Fruit fly (Drosophila melanogaster) whole organism, embryonic: ENCODE results near the gene CG10347.

Experiments used
- CG10267 ChIP-seq: fragments of 200-800 bp; sonication (Bioruptor generic); optimal IDR thresholded peaks from 2 replicates; lab custom pipeline; 2018; ENCODE audit warnings: missing biosample characterization, mild to moderate bottlenecking, missing genetic modification characterization, moderate library complexity
- CG10462 ChIP-seq: fragments of 200-800 bp; sonication (Bioruptor generic); optimal IDR thresholded peaks from 2 replicates; lab custom pipeline; 2016; ENCODE audit warnings: missing biosample characterization, missing genetic modification characterization
- CG11085 ChIP-seq: fragments of 200-800 bp; sonication (Bioruptor generic); IDR thresholded peaks from 2 replicates; pipeline ENCODE4 v1.3.6; 2022; ENCODE audit warnings: missing biosample characterization, missing genetic modification characterization
- CG11504 ChIP-seq: fragments of 200-800 bp; sonication (Bioruptor generic); optimal IDR thresholded peaks from 3 replicates; lab custom pipeline; 2019; ENCODE audit warnings: missing biosample characterization, mild to moderate bottlenecking, missing genetic modification characterization, moderate library complexity
- CG11723 ChIP-seq: fragments of 200-800 bp; sonication (Bioruptor generic); optimal IDR thresholded peaks from 2 replicates; lab custom pipeline; 2017; ENCODE audit warnings: missing biosample characterization, mild to moderate bottlenecking, missing genetic modification characterization
- CG12769 ChIP-seq: fragments of 200-800 bp; sonication (Bioruptor generic); optimal IDR thresholded peaks from 2 replicates; lab custom pipeline; 2019; ENCODE audit warnings: missing biosample characterization, mild to moderate bottlenecking, missing genetic modification characterization, moderate library complexity
- CG15269 ChIP-seq: fragments of 200-800 bp; sonication (Bioruptor generic); optimal IDR thresholded peaks from 2 replicates; lab custom pipeline; 2018; ENCODE audit warnings: missing biosample characterization, mild to moderate bottlenecking, missing genetic modification characterization, moderate library complexity
- CG15514 ChIP-seq: fragments of 200-800 bp; sonication (Bioruptor generic); optimal IDR thresholded peaks from 3 replicates; lab custom pipeline; 2017; ENCODE audit warnings: missing biosample characterization, missing genetic modification characterization, mild to moderate bottlenecking, moderate library complexity, missing genetic modification reagents
- CG17385 ChIP-seq: fragments of 200-800 bp; sonication (Bioruptor generic); optimal IDR thresholded peaks from 3 replicates; lab custom pipeline; 2018; ENCODE audit warnings: missing biosample characterization, mild to moderate bottlenecking, missing genetic modification characterization
- CG18599 ChIP-seq: fragments of 200-800 bp; sonication (Bioruptor generic); optimal IDR thresholded peaks from 3 replicates; lab custom pipeline; 2017; ENCODE audit warnings: missing biosample characterization, missing genetic modification characterization, mild to moderate bottlenecking, moderate library complexity, missing genetic modification reagents
- CG31365 ChIP-seq: fragments of 200-800 bp; sonication (Bioruptor generic); optimal IDR thresholded peaks from 2 replicates; lab custom pipeline; 2018; ENCODE audit warnings: missing biosample characterization, mild to moderate bottlenecking, missing genetic modification characterization
- CG31388 ChIP-seq: fragments of 200-800 bp; sonication (Bioruptor generic); optimal IDR thresholded peaks from 2 replicates; lab custom pipeline; 2016; ENCODE audit warnings: missing biosample characterization, missing genetic modification characterization
- CG3281 ChIP-seq: fragments of 200-800 bp; sonication (Bioruptor generic); optimal IDR thresholded peaks from 3 replicates; lab custom pipeline; 2017; ENCODE audit warnings: missing biosample characterization, mild to moderate bottlenecking, missing genetic modification characterization
- CG4282 ChIP-seq: fragments of 200-800 bp; sonication (Bioruptor generic); optimal IDR thresholded peaks from 2 replicates; lab custom pipeline; 2016; ENCODE audit warnings: missing biosample characterization, missing genetic modification characterization
- CG4328 ChIP-seq: fragments of 200-800 bp; sonication (Bioruptor generic); optimal IDR thresholded peaks from 3 replicates; lab custom pipeline; 2017; ENCODE audit warnings: missing biosample characterization, missing genetic modification reagents, missing genetic modification characterization
- CG6254 ChIP-seq: fragments of 200-800 bp; sonication (Bioruptor generic); optimal IDR thresholded peaks from 3 replicates; lab custom pipeline; 2017; ENCODE audit warnings: mild to moderate bottlenecking, missing biosample characterization, missing genetic modification reagents, missing genetic modification characterization
- CG6272 ChIP-seq: fragments of 200-800 bp; sonication (Bioruptor generic); IDR thresholded peaks from 2 replicates; pipeline ENCODE4 v1.3.6; 2022; ENCODE audit warnings: missing biosample characterization, missing genetic modification characterization
- CG8388 ChIP-seq: fragments of 200-800 bp; sonication (Bioruptor generic); optimal IDR thresholded peaks from 2 replicates; lab custom pipeline; 2019; ENCODE audit warnings: missing biosample characterization, mild to moderate bottlenecking, missing genetic modification characterization, moderate library complexity
- CG9817 ChIP-seq: fragments of 200-800 bp; sonication (Bioruptor generic); optimal IDR thresholded peaks from 2 replicates; lab custom pipeline; 2018; ENCODE audit warnings: missing biosample characterization, mild to moderate bottlenecking, missing genetic modification characterization, moderate library complexity
- Ets97D ChIP-seq: fragments of 200-800 bp; sonication (Bioruptor generic); optimal IDR thresholded peaks from 3 replicates; lab custom pipeline; 2016; ENCODE audit warnings: missing biosample characterization, missing genetic modification characterization
- Hr3 ChIP-seq: fragments of 200-800 bp; sonication (Bioruptor generic); optimal IDR thresholded peaks from 3 replicates; lab custom pipeline; 2016; ENCODE audit warnings: missing biosample characterization, missing genetic modification characterization
- Mad ChIP-seq: fragments of 200-800 bp; sonication (Bioruptor generic); optimal IDR thresholded peaks from 2 replicates; lab custom pipeline; 2016; ENCODE audit warnings: missing biosample characterization, missing genetic modification characterization
- Mes4 ChIP-seq: fragments of 200-800 bp; sonication (Bioruptor generic); optimal IDR thresholded peaks from 2 replicates; lab custom pipeline; 2016; ENCODE audit warnings: missing biosample characterization, missing genetic modification characterization
- Optix ChIP-seq: fragments of 200-800 bp; sonication (Bioruptor generic); IDR thresholded peaks from 3 replicates; pipeline ENCODE4 v1.3.6; 2022; ENCODE audit warnings: missing biosample characterization, missing genetic modification characterization
- Rfx ChIP-seq: fragments of 200-800 bp; sonication (Bioruptor generic); IDR thresholded peaks from 2 replicates; pipeline ENCODE4 v1.3.6; 2022; ENCODE audit warnings: missing biosample characterization, missing genetic modification characterization
- Sry-β ChIP-seq: fragments of 200-800 bp; sonication (Bioruptor generic); optimal IDR thresholded peaks from 2 replicates; lab custom pipeline; 2018; ENCODE audit warnings: missing biosample characterization, mild to moderate bottlenecking, missing genetic modification characterization, moderate library complexity
- aop ChIP-seq: fragments of 200-800 bp; sonication (Bioruptor generic); IDR thresholded peaks from 2 replicates; pipeline ENCODE4 v1.3.6; 2022; ENCODE audit warnings: missing biosample characterization, missing genetic modification characterization
- ase ChIP-seq: fragments of 200-800 bp; sonication (Bioruptor generic); IDR thresholded peaks from 3 replicates; pipeline ENCODE4 v1.3.6; 2022; ENCODE audit warnings: missing biosample characterization, missing genetic modification characterization
- bab2 ChIP-seq: fragments of 200-800 bp; sonication (Bioruptor generic); optimal IDR thresholded peaks from 2 replicates; lab custom pipeline; 2016; ENCODE audit warnings: missing biosample characterization, missing genetic modification characterization
- btn ChIP-seq: fragments of 200-800 bp; sonication (Bioruptor generic); optimal IDR thresholded peaks from 2 replicates; lab custom pipeline; 2016; ENCODE audit warnings: missing biosample characterization, missing genetic modification characterization
- cg ChIP-seq: fragments of 200-800 bp; sonication (Bioruptor generic); optimal IDR thresholded peaks from 3 replicates; lab custom pipeline; 2019; ENCODE audit warnings: missing biosample characterization, mild to moderate bottlenecking, missing genetic modification characterization, moderate library complexity
- gcm ChIP-seq: fragments of 200-800 bp; sonication (Bioruptor generic); optimal IDR thresholded peaks from 2 replicates; lab custom pipeline; 2019; ENCODE audit warnings: missing biosample characterization, mild to moderate bottlenecking, missing genetic modification characterization, moderate library complexity
- h ChIP-seq: fragments of >200 bp; optimal IDR thresholded peaks from 2 replicates; lab custom pipeline; 2017
- insv ChIP-seq, 2 experiments: fragments of 200-800 bp; sonication (Bioruptor generic); optimal IDR thresholded peaks; 3 replicates each; lab custom pipeline; 2016 to 2018; ENCODE audit warnings: missing biosample characterization in 2 of 2, missing genetic modification characterization in 2 of 2
- inv ChIP-seq: fragments of 200-800 bp; sonication (Bioruptor generic); IDR thresholded peaks from 2 replicates; pipeline ENCODE4 v1.3.6; 2022; ENCODE audit warnings: missing biosample characterization, missing genetic modification characterization; ENCODE audit not compliant: partially characterized antibody
- jing ChIP-seq: fragments of 200-800 bp; sonication (Bioruptor generic); optimal IDR thresholded peaks from 2 replicates; lab custom pipeline; 2018; ENCODE audit warnings: missing biosample characterization, mild to moderate bottlenecking, missing genetic modification characterization
- kah ChIP-seq: fragments of 200-800 bp; sonication (Bioruptor generic); optimal IDR thresholded peaks from 2 replicates; lab custom pipeline; 2018; ENCODE audit warnings: missing biosample characterization, mild to moderate bottlenecking, missing genetic modification characterization
- ken ChIP-seq: fragments of 200-800 bp; sonication (Bioruptor generic); IDR thresholded peaks from 3 replicates; pipeline ENCODE4 v1.3.6; 2022; ENCODE audit warnings: missing biosample characterization, missing genetic modification characterization
- knrl ChIP-seq: fragments of 200-800 bp; sonication (Bioruptor generic); IDR thresholded peaks from 3 replicates; pipeline ENCODE4 v1.3.6; 2022; ENCODE audit warnings: missing biosample characterization, missing genetic modification characterization; ENCODE audit not compliant: partially characterized antibody
- nerfin-1 ChIP-seq: fragments of 200-800 bp; sonication (Bioruptor generic); optimal IDR thresholded peaks from 3 replicates; lab custom pipeline; 2019; ENCODE audit warnings: missing biosample characterization, mild to moderate bottlenecking, missing genetic modification characterization, moderate library complexity
- pnt ChIP-seq: fragments of 200-800 bp; sonication (Bioruptor generic); optimal IDR thresholded peaks from 3 replicates; lab custom pipeline; 2016; ENCODE audit warnings: missing biosample characterization, missing genetic modification characterization
- pzg ChIP-seq: fragments of 200-800 bp; sonication (Bioruptor generic); optimal IDR thresholded peaks from 3 replicates; lab custom pipeline; 2018; ENCODE audit warnings: missing biosample characterization, mild to moderate bottlenecking, missing genetic modification characterization, moderate library complexity
- sc ChIP-seq, 3 experiments: fragments of >200 bp in 2 of 3; fragments of 200-800 bp in 1 of 3; sonication (Bioruptor generic) in 1 of 3; optimal IDR thresholded peaks; 2 replicates in 2 of 3; 3 replicates in 1 of 3; lab custom pipeline; 2017; ENCODE audit warnings: mild to moderate bottlenecking in 1 of 3, missing biosample characterization in 1 of 3, missing genetic modification characterization in 1 of 3, missing genetic modification reagents in 1 of 3
- sens ChIP-seq: fragments of 200-800 bp; sonication (Bioruptor generic); peaks from one replicate; lab custom pipeline; 2016; ENCODE audit warnings: missing biosample characterization, missing genetic modification characterization
- stc ChIP-seq: fragments of 200-800 bp; sonication (Bioruptor generic); IDR thresholded peaks from 2 replicates; pipeline ENCODE4 v1.3.6; 2022; ENCODE audit warnings: missing biosample characterization, missing genetic modification characterization
- sug ChIP-seq: fragments of 200-800 bp; optimal IDR thresholded peaks from 2 replicates; lab custom pipeline; 2019; ENCODE audit warnings: missing biosample characterization, mild to moderate bottlenecking, missing genetic modification characterization, moderate library complexity
- tgo ChIP-seq: fragments of 200-800 bp; sonication (Bioruptor generic); IDR thresholded peaks from 3 replicates; pipeline ENCODE4 v1.3.6; 2022; ENCODE audit warnings: missing biosample characterization, missing genetic modification characterization
- trem ChIP-seq: fragments of 200-800 bp; optimal IDR thresholded peaks from 3 replicates; lab custom pipeline; 2019; ENCODE audit warnings: missing biosample characterization, mild to moderate bottlenecking, missing genetic modification characterization, moderate library complexity
- vfl ChIP-seq: fragments of 200-800 bp; sonication (Bioruptor generic); optimal IDR thresholded peaks from 2 replicates; lab custom pipeline; 2016; ENCODE audit warnings: missing biosample characterization, missing genetic modification characterization
- vnd ChIP-seq: fragments of 200-800 bp; sonication (Bioruptor generic); IDR thresholded peaks from 3 replicates; pipeline ENCODE4 v1.3.6; 2022; ENCODE audit warnings: missing biosample characterization, missing genetic modification characterization; ENCODE audit not compliant: partially characterized antibody
- yki ChIP-seq: fragments of >200 bp; optimal IDR thresholded peaks from 3 replicates; lab custom pipeline; 2018

The CG10347 gene

dm6 chrX:11806196-11806595, 48.5 kb downstream of the CG10347 start (continued):
- peak; percentile 53 for TF ChIP-seq pzg (GFP tag; lab: Kevin White, UChicago)
- TF ChIP-seq ase (GFP tag; lab: Robert Waterston, UW): no peak
- TF ChIP-seq CG31365 (tag; lab: Kevin White, UChicago): no peak
- no peak for TF ChIP-seq Hr3 (GFP tag; lab: Kevin White, UChicago)
- no peak for TF ChIP-seq trem (tag; lab: Kevin White, UChicago)
- TF ChIP-seq yki (lab: Kevin White, UChicago): no peak
- peak; percentile 56 for TF ChIP-seq sens (GFP tag; lab: Kevin White, UChicago)
- TF ChIP-seq Ets97D (GFP tag; lab: Kevin White, UChicago): peak; percentile 42
- no peak for TF ChIP-seq jing
- TF ChIP-seq CG18599 (GFP tag; lab: Kevin White, UChicago): peak; percentile 52
- TF ChIP-seq CG10267: peak; percentile 90
- no peak for TF ChIP-seq Mad
- no peak for TF ChIP-seq insv (GFP tag; optimal IDR thresholded peaks at IDR 0.05; lab: Kevin White, UChicago)
- peak; percentile 21 for TF ChIP-seq CG11504 (tag; lab: Kevin White, UChicago)
- no peak for TF ChIP-seq CG9817 (tag; lab: Kevin White, UChicago)
- TF ChIP-seq CG17385 (GFP tag; lab: Kevin White, UChicago): no peak
- TF ChIP-seq CG4328 (GFP tag; lab: Kevin White, UChicago): no peak
- peak; percentile 6 for TF ChIP-seq CG15269 (tag; lab: Kevin White, UChicago)
- TF ChIP-seq CG6272 (GFP tag; lab: Robert Waterston, UW): no peak
- TF ChIP-seq CG4282 (GFP tag; lab: Kevin White, UChicago): no peak
- no peak for TF ChIP-seq CG3281 (GFP tag; lab: Kevin White, UChicago)
- peak; percentile 37 for TF ChIP-seq sug (tag; lab: Kevin White, UChicago)
- TF ChIP-seq CG11723 (GFP tag; lab: Kevin White, UChicago): no peak
- TF ChIP-seq tgo (GFP tag; lab: Robert Waterston, UW): no peak
- TF ChIP-seq nerfin-1 (tag; lab: Kevin White, UChicago): no peak
- TF ChIP-seq Sry-β (GFP tag; lab: Kevin White, UChicago): no peak
- TF ChIP-seq CG12769 (tag; lab: Kevin White, UChicago): no peak
- TF ChIP-seq CG11085 (GFP tag; lab: Robert Waterston, UW): no peak
- no peak for TF ChIP-seq pnt (GFP tag; lab: Kevin White, UChicago)
- TF ChIP-seq Rfx (GFP tag; lab: Robert Waterston, UW): peak; percentile 38; the same call in 1 of the 2 replicates
- TF ChIP-seq CG8388 (GFP tag; lab: Kevin White, UChicago): no peak
- no peak for TF ChIP-seq btn (GFP tag; lab: Kevin White, UChicago)
- no peak for TF ChIP-seq kah (GFP tag; lab: Kevin White, UChicago)
- no peak for TF ChIP-seq CG31388 (GFP tag; lab: Kevin White, UChicago)
- TF ChIP-seq inv (GFP tag; lab: Robert Waterston, UW): no peak
- no peak for TF ChIP-seq vnd (GFP tag; lab: Robert Waterston, UW)
- TF ChIP-seq stc (GFP tag; lab: Robert Waterston, UW): no peak
- TF ChIP-seq aop (GFP tag; lab: Robert Waterston, UW): no peak
- no peak for TF ChIP-seq bab2 (GFP tag; lab: Kevin White, UChicago)
- TF ChIP-seq ken (GFP tag; lab: Robert Waterston, UW): no peak
- TF ChIP-seq CG15514 (GFP tag; lab: Kevin White, UChicago): peak; percentile 59
- TF ChIP-seq h (lab: Kevin White, UChicago): no peak
- TF ChIP-seq CG6254: no peak
- 0 out of 3 replicates have a peak, but pooled peaks have one; percentile 27 for TF ChIP-seq knrl
- TF ChIP-seq cg (GFP tag; lab: Kevin White, UChicago): peak; percentile 82
- TF ChIP-seq gcm (GFP tag; lab: Kevin White, UChicago): no peak
- no peak for TF ChIP-seq CG10462 (GFP tag; lab: Kevin White, UChicago)
- TF ChIP-seq Mes4 (GFP tag; lab: Kevin White, UChicago): no peak
- no peak for TF ChIP-seq sc (optimal IDR thresholded peaks at IDR 0.05; lab: Kevin White, UChicago)
- no peak for TF ChIP-seq sc (GFP tag; optimal IDR thresholded peaks at IDR 0.05; lab: Kevin White, UChicago)
- no peak for TF ChIP-seq vfl (GFP tag; lab: Kevin White, UChicago)
- no peak for TF ChIP-seq Optix (GFP tag; lab: Robert Waterston, UW)
